Worm (Caenorhabditis elegans) whole organism, L4 larva: ENCODE data around the gene Y51A2D.13.

Experiments
- D1046.2 ChIP-seq: fragments of 200-800 bp; sonication (Bioruptor generic); IDR thresholded peaks from 2 replicates; pipeline ENCODE4 v1.3.6; 2022; ENCODE audit warnings: missing genetic modification characterization, missing compliant biosample characterization
- T20F7.1 ChIP-seq: fragments of 200-800 bp; sonication (Bioruptor generic); optimal IDR thresholded peaks from 2 replicates; lab custom pipeline; 2018; ENCODE audit warnings: mild to moderate bottlenecking, missing genetic modification characterization, missing compliant biosample characterization
- T26A8.4 ChIP-seq: fragments of 200-800 bp; sonication (Bioruptor generic); IDR thresholded peaks from 2 replicates; pipeline ENCODE4 v1.3.6; 2022; ENCODE audit warnings: missing genetic modification characterization, missing compliant biosample characterization
- Y48G9A.11 ChIP-seq: fragments of 200-800 bp; sonication (Bioruptor generic); IDR thresholded peaks from 2 replicates; pipeline ENCODE4 v1.3.6; 2022; ENCODE audit warnings: missing genetic modification reagents, missing genetic modification characterization, missing compliant biosample characterization
- ZK337.2 ChIP-seq: fragments of 200-800 bp; sonication (Bioruptor generic); IDR thresholded peaks from 2 replicates; pipeline ENCODE4 v1.3.6; 2022; ENCODE audit warnings: missing genetic modification reagents, missing genetic modification characterization, missing compliant biosample characterization
- ZK546.5 ChIP-seq, 2 experiments: sonication (generic microtip); optimal IDR thresholded peaks; 2 replicates each; lab custom pipeline; 2017; ENCODE audit warnings: missing biosample characterization in 2 of 2, missing genetic modification characterization in 2 of 2
- aha-1 ChIP-seq: fragments of 150-350 bp; peaks from one replicate; lab custom pipeline; 2014; ENCODE audit warnings: missing biosample characterization, missing genetic modification characterization
- ama-1 ChIP-seq: fragments of 150-350 bp; optimal IDR thresholded peaks from 2 replicates; lab custom pipeline; 2014; ENCODE audit warnings: inconsistent platforms, mixed read lengths
- ceh-32 ChIP-seq: sonication (generic microtip); optimal IDR thresholded peaks from 2 replicates; lab custom pipeline; 2016; ENCODE audit warnings: mild to moderate bottlenecking, missing genetic modification characterization, missing compliant biosample characterization; ENCODE audit not compliant: poor library complexity
- ceh-44 ChIP-seq: fragments of 200-800 bp; sonication (Bioruptor generic); IDR thresholded peaks from 2 replicates; pipeline ENCODE4 v1.3.6; 2022; ENCODE audit warnings: missing genetic modification reagents, missing genetic modification characterization, missing compliant biosample characterization
- ctbp-1 ChIP-seq: fragments of 200-800 bp; sonication (Bioruptor generic); IDR thresholded peaks from 2 replicates; pipeline ENCODE4 v1.3.6; 2022; ENCODE audit warnings: missing genetic modification reagents, missing genetic modification characterization, missing compliant biosample characterization
- daf-16 ChIP-seq, 3 experiments: sonication (generic microtip); optimal IDR thresholded peaks; 2 replicates each; lab custom pipeline; 2016 to 2017; ENCODE audit warnings: missing genetic modification characterization in 3 of 3, missing genetic modification reagents in 3 of 3, mild to moderate bottlenecking in 2 of 3, missing compliant biosample characterization in 2 of 3, missing biosample characterization in 1 of 3, moderate library complexity in 1 of 3
- daf-8 ChIP-seq: fragments of 200-800 bp; sonication (Bioruptor generic); IDR thresholded peaks from 2 replicates; pipeline ENCODE4 v1.3.6; 2022; ENCODE audit warnings: missing genetic modification characterization, missing compliant biosample characterization
- dmd-6 ChIP-seq: fragments of 200-800 bp; sonication (Bioruptor generic); IDR thresholded peaks from 2 replicates; pipeline ENCODE4 v1.3.6; 2022; ENCODE audit warnings: missing genetic modification reagents, missing genetic modification characterization, missing compliant biosample characterization
- dpl-1 ChIP-seq: fragments of 150-350 bp; optimal IDR thresholded peaks from 2 replicates; lab custom pipeline; 2014; ENCODE audit warnings: missing biosample characterization, missing genetic modification reagents, missing genetic modification characterization
- dve-1 ChIP-seq: sonication (generic microtip); optimal IDR thresholded peaks from 2 replicates; lab custom pipeline; 2017; ENCODE audit warnings: antibody characterized with exemption, mild to moderate bottlenecking, missing genetic modification characterization, missing compliant biosample characterization; ENCODE audit not compliant: insufficient read depth
- egl-43 ChIP-seq: fragments of 200-800 bp; sonication (Bioruptor generic); IDR thresholded peaks from 2 replicates; pipeline ENCODE4 v1.3.6; 2022; ENCODE audit warnings: missing genetic modification reagents, missing genetic modification characterization, missing compliant biosample characterization
- gei-8 ChIP-seq: fragments of 200-800 bp; sonication (Bioruptor generic); optimal IDR thresholded peaks from 2 replicates; lab custom pipeline; 2018; ENCODE audit warnings: mild to moderate bottlenecking, missing genetic modification characterization, missing compliant biosample characterization
- hmg-1.1 ChIP-seq: fragments of 200-800 bp; sonication (Bioruptor generic); IDR thresholded peaks from 2 replicates; pipeline ENCODE4 v1.3.6; 2022; ENCODE audit warnings: missing genetic modification reagents, missing genetic modification characterization, missing compliant biosample characterization
- lim-7 ChIP-seq: fragments of 200-800 bp; sonication (Bioruptor generic); IDR thresholded peaks from 2 replicates; pipeline ENCODE4 v1.3.6; 2022; ENCODE audit warnings: missing genetic modification characterization, missing compliant biosample characterization
- lin-13 ChIP-seq: fragments of 150-350 bp; optimal IDR thresholded peaks from 2 replicates; lab custom pipeline; 2014; ENCODE audit warnings: missing biosample characterization, missing genetic modification reagents, missing genetic modification characterization
- lin-29 ChIP-seq: fragments of 200-800 bp; sonication (Bioruptor generic); IDR thresholded peaks from 2 replicates; pipeline ENCODE4 v1.3.6; 2022; ENCODE audit warnings: missing genetic modification reagents, missing genetic modification characterization, missing compliant biosample characterization
- madf-5 ChIP-seq, 2 experiments: fragments of 200-800 bp; sonication (Bioruptor generic); IDR thresholded peaks; 2 replicates each; pipeline ENCODE4 v1.3.6; 2022; ENCODE audit warnings: missing compliant biosample characterization in 2 of 2, missing genetic modification characterization in 2 of 2
- mdl-1 ChIP-seq, 2 experiments: fragments of 150-350 bp in 1 of 2; sonication (generic microtip) in 1 of 2; optimal IDR thresholded peaks; 2 replicates each; lab custom pipeline; 2014 to 2017; ENCODE audit warnings: missing biosample characterization in 2 of 2, missing genetic modification characterization in 2 of 2
- mes-2 ChIP-seq: sonication (generic microtip); optimal IDR thresholded peaks from 2 replicates; lab custom pipeline; 2016; ENCODE audit warnings: missing genotype, mild to moderate bottlenecking, missing genetic modification characterization, missing compliant biosample characterization; ENCODE audit not compliant: poor library complexity, severe bottlenecking
- nhr-102 ChIP-seq: sonication (generic microtip); optimal IDR thresholded peaks from 2 replicates; lab custom pipeline; 2016; ENCODE audit warnings: mild to moderate bottlenecking, missing genetic modification characterization, moderate library complexity, missing compliant biosample characterization
- nhr-11 ChIP-seq: fragments of 150-350 bp; optimal IDR thresholded peaks from 2 replicates; lab custom pipeline; 2014; ENCODE audit warnings: missing biosample characterization, missing genetic modification characterization
- nhr-111 ChIP-seq: fragments of 200-800 bp; sonication (Bioruptor generic); optimal IDR thresholded peaks from 2 replicates; lab custom pipeline; 2018; ENCODE audit warnings: mild to moderate bottlenecking, missing genetic modification characterization, missing compliant biosample characterization
- nhr-237 ChIP-seq: sonication (generic microtip); optimal IDR thresholded peaks from 2 replicates; lab custom pipeline; 2017; ENCODE audit warnings: missing biosample characterization, missing genetic modification characterization
- nhr-25 ChIP-seq: sonication (generic microtip); optimal IDR thresholded peaks from 2 replicates; lab custom pipeline; 2017; ENCODE audit warnings: missing genetic modification characterization, mild to moderate bottlenecking, missing compliant biosample characterization, antibody characterized with exemption, moderate library complexity, borderline replicate concordance; ENCODE audit not compliant: insufficient read depth
- nhr-6 ChIP-seq: fragments of 150-350 bp; optimal IDR thresholded peaks from 2 replicates; lab custom pipeline; 2014; ENCODE audit warnings: missing biosample characterization, missing genetic modification characterization
- nhr-76 ChIP-seq: fragments of 150-350 bp; optimal IDR thresholded peaks from 2 replicates; lab custom pipeline; 2014; ENCODE audit warnings: missing biosample characterization, missing genetic modification characterization
- saeg-2 ChIP-seq: fragments of 200-800 bp; sonication (Bioruptor generic); IDR thresholded peaks from 2 replicates; pipeline ENCODE4 v1.3.6; 2022; ENCODE audit warnings: missing genetic modification reagents, missing genetic modification characterization, missing compliant biosample characterization
- sdz-12 ChIP-seq: fragments of 200-800 bp; sonication (Bioruptor generic); optimal IDR thresholded peaks from 2 replicates; lab custom pipeline; 2018; ENCODE audit warnings: mild to moderate bottlenecking, missing genetic modification characterization, missing compliant biosample characterization
- spr-3 ChIP-seq: fragments of 200-800 bp; sonication (Bioruptor generic); optimal IDR thresholded peaks from 2 replicates; lab custom pipeline; 2018; ENCODE audit warnings: mild to moderate bottlenecking, missing genetic modification characterization, missing compliant biosample characterization
- tra-1 ChIP-seq: fragments of 200-800 bp; sonication (Bioruptor generic); IDR thresholded peaks from 2 replicates; pipeline ENCODE4 v1.3.6; 2022; ENCODE audit warnings: missing genetic modification reagents, missing genetic modification characterization, missing compliant biosample characterization
- unc-62 ChIP-seq, 3 experiments: fragments of 150-350 bp in 1 of 3; sonication (generic microtip); optimal IDR thresholded peaks in 2 of 3; peaks in 1 of 3; 1 replicate in 1 of 3; 2 replicates in 2 of 3; lab custom pipeline; 2014 to 2017; ENCODE audit warnings: missing biosample characterization in 3 of 3, missing genetic modification characterization in 3 of 3, missing genetic modification reagents in 3 of 3, missing genotype in 1 of 3

Gene Y51A2D.13

DNA sequence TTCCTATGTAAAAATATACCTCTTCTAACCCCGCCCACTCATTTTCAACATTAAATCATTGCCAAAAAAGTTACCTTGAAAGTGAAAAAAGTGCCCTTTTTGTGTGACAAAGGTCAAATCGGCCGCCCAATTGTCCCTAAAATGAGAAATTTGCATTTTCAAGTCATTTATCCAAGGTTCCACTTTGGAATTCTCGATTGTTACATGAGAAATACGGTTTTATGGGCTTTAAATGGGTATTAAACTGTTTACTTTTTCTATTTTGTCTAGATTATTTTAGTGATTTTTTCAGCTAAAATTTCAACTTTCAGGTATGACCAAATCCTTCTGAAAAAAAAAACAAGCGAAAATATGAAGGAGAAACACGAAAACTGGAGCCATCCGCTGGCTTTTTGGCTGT, 12.9 kb upstream of the Y51A2D.13 start, which contains the start of gene grdn-1:
TSS of gene grdn-1 (plus strand) at position 301 of the 400 bp plus-strand sequence.
- no peak for TF ChIP-seq madf-5 (GFP tag; IDR thresholded peaks at IDR 0.05; lab: Robert Waterston, UW)
- no peak for TF ChIP-seq T20F7.1 (GFP tag; lab: Kevin White, UChicago)
- TF ChIP-seq nhr-76 (tag; lab: Kevin White, UChicago) = no peak
- TF ChIP-seq lim-7 (GFP tag; lab: Robert Waterston, UW) = no peak
- no peak for TF ChIP-seq ceh-44 (GFP tag; lab: Robert Waterston, UW)
- no peak for TF ChIP-seq lin-13 (GFP tag; lab: Kevin White, UChicago)
- TF ChIP-seq ZK337.2 (GFP tag; lab: Robert Waterston, UW) = no peak
- no peak for TF ChIP-seq dpl-1
- TF ChIP-seq nhr-111 (GFP tag; lab: Kevin White, UChicago) = no peak
- TF ChIP-seq D1046.2 (GFP tag; lab: Robert Waterston, UW) = no peak
- no peak for TF ChIP-seq Y48G9A.11 (GFP tag; lab: Robert Waterston, UW)
- no peak for TF ChIP-seq ceh-32 (tag; lab: Kevin White, UChicago)
- no peak for TF ChIP-seq tra-1 (GFP tag; lab: Robert Waterston, UW)
- TF ChIP-seq nhr-11 (tag; lab: Kevin White, UChicago) = no peak
- no peak for TF ChIP-seq nhr-102
- no peak for TF ChIP-seq daf-8 (GFP tag; lab: Robert Waterston, UW)
- no peak for TF ChIP-seq egl-43 (GFP tag; lab: Robert Waterston, UW)

DNA sequence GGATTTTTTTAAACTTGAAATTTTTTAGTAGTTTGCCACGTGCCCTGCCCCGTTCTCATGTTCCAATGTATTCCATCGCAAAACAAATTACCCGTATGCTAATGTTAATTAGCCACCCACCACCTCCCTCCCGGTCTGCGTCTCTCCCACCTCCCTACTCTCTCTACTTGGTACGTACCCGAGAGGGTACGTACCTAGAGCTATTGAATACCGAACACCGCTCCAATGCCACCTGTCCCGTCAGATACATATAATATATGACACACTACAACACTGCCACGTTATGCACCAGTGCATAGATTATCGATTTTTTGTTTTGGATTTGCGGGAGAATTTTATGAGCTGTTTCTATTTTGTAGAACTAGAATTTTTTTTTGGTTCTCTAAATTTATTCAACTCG, 10.0 kb upstream of the Y51A2D.13 start:
- no peak for TF ChIP-seq mdl-1 (tag; optimal IDR thresholded peaks at IDR 0.05; lab: Kevin White, UChicago)
- TF ChIP-seq aha-1 (tag; lab: Kevin White, UChicago) = peak; percentile 71
- no peak for TF ChIP-seq dmd-6 (GFP tag; lab: Robert Waterston, UW)
- no peak for TF ChIP-seq ZK546.5 (tag; optimal IDR thresholded peaks at IDR 0.05; lab: Kevin White, UChicago)
- TF ChIP-seq saeg-2 (GFP tag; lab: Robert Waterston, UW) = no peak
- no peak for TF ChIP-seq nhr-237 (tag; lab: Kevin White, UChicago)
- TF ChIP-seq dve-1 (tag; lab: Kevin White, UChicago) = no peak
- TF ChIP-seq hmg-1.1 (GFP tag; lab: Robert Waterston, UW) = no peak
- TF ChIP-seq, all 104 proteins: peak for 1

DNA sequence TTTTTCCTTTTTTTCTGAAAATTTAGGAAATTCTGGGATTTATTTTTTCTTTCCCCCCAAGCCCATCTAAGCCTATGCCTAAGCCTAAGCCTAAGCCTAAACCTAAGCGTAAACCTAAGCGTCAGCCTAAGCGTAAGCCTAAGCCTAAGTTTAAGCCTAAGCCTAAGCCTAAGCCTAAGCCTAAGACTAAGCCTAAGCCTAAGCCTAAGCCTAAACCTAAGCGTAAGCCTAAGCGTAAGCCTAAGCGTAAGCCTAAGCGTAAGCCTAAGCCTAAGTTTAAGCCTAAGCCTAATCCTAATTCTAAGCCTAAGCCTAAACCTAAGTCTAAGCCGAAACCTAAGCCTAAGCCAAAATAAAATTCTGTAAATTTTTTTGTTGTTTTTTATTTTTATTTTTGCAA, 8.4 kb upstream of the Y51A2D.13 start:
- TF ChIP-seq T26A8.4 (GFP tag; lab: Robert Waterston, UW) (no peak), gei-8 (GFP tag; lab: Kevin White, UChicago) (no peak), ama-1 (lab: Kevin White, UChicago) (no peak), nhr-6 (no peak), madf-5 (GFP tag; IDR thresholded peaks at IDR 0.05; lab: Robert Waterston, UW) (no peak), sdz-12 (no peak)

DNA sequence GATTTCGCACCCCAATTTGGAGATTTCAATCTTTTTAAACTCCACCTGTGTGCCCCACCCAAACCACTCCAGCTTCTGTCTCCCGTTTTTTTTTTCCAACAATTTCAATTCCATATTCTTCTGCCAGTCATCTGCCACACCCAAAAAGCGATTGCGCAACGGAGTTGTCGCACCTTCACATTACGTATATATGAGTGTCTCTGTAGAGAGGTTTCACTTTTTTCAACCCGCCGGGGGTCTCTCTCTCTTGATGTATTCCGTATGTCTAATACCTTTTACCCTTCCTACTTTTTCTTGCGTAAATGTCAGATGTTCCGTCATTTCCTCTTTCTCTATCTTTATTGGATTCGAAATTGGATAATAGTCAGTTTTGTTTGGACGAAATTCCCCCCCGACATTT, 7.4 kb upstream of the Y51A2D.13 start:
- TF ChIP-seq unc-62 (GFP tag; optimal IDR thresholded peaks at IDR 0.05 in 1 of 2; lab: Kevin White, UChicago) = peak in 1 of 2 experiments; percentile 87
- TF ChIP-seq unc-62 (tag; optimal IDR thresholded peaks at IDR 0.05; lab: Kevin White, UChicago) = no peak
- TF ChIP-seq mes-2 (tag; lab: Kevin White, UChicago) = no peak
- TF ChIP-seq, all 104 proteins: peak for 1

DNA sequence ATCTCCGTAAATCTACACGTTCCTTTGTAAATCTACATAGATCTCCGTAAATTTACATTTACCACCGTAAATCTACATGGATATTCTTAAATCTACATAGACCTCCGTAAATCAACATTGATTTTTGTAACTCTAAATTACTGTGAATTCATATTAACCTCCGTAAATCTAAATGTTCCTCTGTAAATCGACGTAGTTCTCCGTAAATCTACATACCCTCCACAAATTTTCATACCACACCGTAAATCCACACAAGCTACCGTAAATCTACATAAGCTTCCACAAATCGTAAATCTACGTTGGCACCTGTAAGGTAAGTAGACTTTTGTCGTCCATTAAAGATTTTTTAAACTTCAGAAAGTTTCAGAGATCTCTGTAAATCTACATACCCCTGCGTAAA, 5.5 kb upstream of the Y51A2D.13 start:
- TF ChIP-seq nhr-25 (tag; lab: Kevin White, UChicago) = no peak
- TF ChIP-seq Y48G9A.11 (GFP tag; lab: Robert Waterston, UW) = no peak
- no peak for TF ChIP-seq lin-29 (GFP tag; lab: Robert Waterston, UW)
- no peak for TF ChIP-seq ctbp-1 (GFP tag; lab: Robert Waterston, UW)
- TF ChIP-seq spr-3 (GFP tag; lab: Kevin White, UChicago) = no peak
- TF ChIP-seq daf-16 (GFP tag; optimal IDR thresholded peaks at IDR 0.05; lab: Kevin White, UChicago) = no peak
- no peak for TF ChIP-seq daf-16 (tag; optimal IDR thresholded peaks at IDR 0.05; lab: Kevin White, UChicago)
- peak in 1 of 2 experiments; percentile 97 for TF ChIP-seq unc-62 (GFP tag; optimal IDR thresholded peaks at IDR 0.05 in 1 of 2; lab: Kevin White, UChicago)
- no peak for TF ChIP-seq unc-62 (tag; optimal IDR thresholded peaks at IDR 0.05; lab: Kevin White, UChicago)
